Fruit fly (Drosophila melanogaster) whole organism, embryonic: Measurements from ENCODE around the gene CG43294.

ENCODE experiments used
- Blimp-1 ChIP-seq: fragments of 200-800 bp; sonication (Bioruptor generic); optimal IDR thresholded peaks from 3 replicates; lab custom pipeline; 2018; ENCODE audit warnings: missing biosample characterization, missing genetic modification characterization, mild to moderate bottlenecking, moderate library complexity, missing genetic modification reagents
- CG14441 ChIP-seq: fragments of 200-800 bp; sonication (Bioruptor generic); IDR thresholded peaks from 2 replicates; pipeline ENCODE4 v1.3.6; 2022; ENCODE audit warnings: missing biosample characterization, missing genetic modification characterization
- CG1529 ChIP-seq: fragments of 200-800 bp; sonication (Bioruptor generic); optimal IDR thresholded peaks from 3 replicates; lab custom pipeline; 2018; ENCODE audit warnings: missing biosample characterization, missing genetic modification characterization
- CG15514 ChIP-seq: fragments of 200-800 bp; sonication (Bioruptor generic); optimal IDR thresholded peaks from 3 replicates; lab custom pipeline; 2017; ENCODE audit warnings: missing biosample characterization, missing genetic modification characterization, mild to moderate bottlenecking, moderate library complexity, missing genetic modification reagents
- CG18476 ChIP-seq: fragments of 200-800 bp; sonication (Bioruptor generic); optimal IDR thresholded peaks from 2 replicates; lab custom pipeline; 2016; ENCODE audit warnings: missing biosample characterization, mild to moderate bottlenecking, missing genetic modification characterization
- CG2199 ChIP-seq: fragments of 200-800 bp; sonication (Bioruptor generic); IDR thresholded peaks from 3 replicates; pipeline ENCODE4 v1.3.6; 2022; ENCODE audit warnings: missing biosample characterization, missing genetic modification characterization
- CG2202 ChIP-seq: fragments of 200-800 bp; sonication (Bioruptor generic); optimal IDR thresholded peaks from 2 replicates; lab custom pipeline; 2018; ENCODE audit warnings: missing biosample characterization, mild to moderate bottlenecking, missing genetic modification characterization
- CG2875 ChIP-seq: fragments of 200-800 bp; sonication (Bioruptor generic); optimal IDR thresholded peaks from 2 replicates; lab custom pipeline; 2017; ENCODE audit warnings: missing biosample characterization, mild to moderate bottlenecking, missing genetic modification characterization, missing genetic modification reagents
- CG5953 ChIP-seq: fragments of 200-800 bp; sonication (Bioruptor generic); IDR thresholded peaks from 2 replicates; pipeline ENCODE4 v1.3.6; 2022; ENCODE audit warnings: missing biosample characterization, missing genetic modification characterization
- CG6689 ChIP-seq: fragments of 200-800 bp; sonication (Bioruptor generic); IDR thresholded peaks from 2 replicates; pipeline ENCODE4 v1.3.6; 2022; ENCODE audit warnings: missing biosample characterization, missing genetic modification characterization
- CG8388 ChIP-seq: fragments of 200-800 bp; sonication (Bioruptor generic); optimal IDR thresholded peaks from 2 replicates; lab custom pipeline; 2019; ENCODE audit warnings: missing biosample characterization, mild to moderate bottlenecking, missing genetic modification characterization, moderate library complexity
- CG8944 ChIP-seq: fragments of 200-800 bp; sonication (Bioruptor generic); optimal IDR thresholded peaks from 3 replicates; lab custom pipeline; 2016; ENCODE audit warnings: missing biosample characterization, missing genetic modification characterization
- CG9609 ChIP-seq: fragments of 200-800 bp; sonication (Bioruptor generic); optimal IDR thresholded peaks from 3 replicates; lab custom pipeline; 2016; ENCODE audit warnings: missing biosample characterization, missing genetic modification characterization
- CG9797 ChIP-seq: fragments of 200-800 bp; sonication (Bioruptor generic); optimal IDR thresholded peaks from 3 replicates; lab custom pipeline; 2018; ENCODE audit warnings: missing biosample characterization, mild to moderate bottlenecking, missing genetic modification characterization
- CTCF ChIP-seq: fragments of 200-800 bp; sonication (Bioruptor generic); optimal IDR thresholded peaks from 2 replicates; lab custom pipeline; 2017; ENCODE audit warnings: missing biosample characterization, mild to moderate bottlenecking, missing genetic modification characterization, moderate library complexity
- Deaf1 ChIP-seq: fragments of 200-800 bp; optimal IDR thresholded peaks from 3 replicates; lab custom pipeline; 2019; ENCODE audit warnings: missing biosample characterization, mild to moderate bottlenecking, missing genetic modification characterization, moderate library complexity
- Ets65A ChIP-seq: fragments of 200-800 bp; sonication (Bioruptor generic); peaks from one replicate; lab custom pipeline; 2016; ENCODE audit warnings: missing biosample characterization, missing genetic modification characterization
- Med ChIP-seq: fragments of 200-800 bp; sonication (Bioruptor generic); peaks from one replicate; lab custom pipeline; 2016; ENCODE audit warnings: missing biosample characterization, missing genetic modification characterization, mild to moderate bottlenecking, inconsistent platforms, moderate library complexity
- NK7.1 ChIP-seq: fragments of 200-800 bp; sonication (Bioruptor generic); optimal IDR thresholded peaks from 3 replicates; lab custom pipeline; 2016; ENCODE audit warnings: missing biosample characterization, missing genetic modification characterization
- Pdp1 ChIP-seq, 2 experiments: fragments of 200-800 bp; sonication (Bioruptor generic); optimal IDR thresholded peaks; 3 replicates each; lab custom pipeline; 2016; ENCODE audit warnings: missing biosample characterization in 2 of 2, missing genetic modification characterization in 2 of 2, mild to moderate bottlenecking in 1 of 2, moderate library complexity in 1 of 2
- Sox102F ChIP-seq: fragments of 200-800 bp; sonication (Bioruptor generic); optimal IDR thresholded peaks from 2 replicates; lab custom pipeline; 2018; ENCODE audit warnings: missing biosample characterization, mild to moderate bottlenecking, missing genetic modification characterization, moderate library complexity
- Trl ChIP-seq, 3 experiments: fragments of >200 bp in 2 of 3; fragments of 200-800 bp in 1 of 3; sonication (Bioruptor generic) in 1 of 3; optimal IDR thresholded peaks; 2 replicates in 1 of 3; 3 replicates in 2 of 3; lab custom pipeline; 2016 to 2017; ENCODE audit warnings: missing biosample characterization in 1 of 3, missing genetic modification characterization in 1 of 3
- Vsx1 ChIP-seq: fragments of 200-800 bp; sonication (Bioruptor generic); optimal IDR thresholded peaks from 2 replicates; lab custom pipeline; 2017; ENCODE audit warnings: missing biosample characterization, mild to moderate bottlenecking, missing genetic modification characterization, missing genetic modification reagents
- cad ChIP-seq: fragments of >200 bp; optimal IDR thresholded peaks from 2 replicates; lab custom pipeline; 2017; ENCODE audit warnings: missing biosample characterization, missing genetic modification characterization
- chm ChIP-seq: fragments of 200-800 bp; sonication (Bioruptor generic); IDR thresholded peaks from 2 replicates; pipeline ENCODE4 v1.3.6; 2022; ENCODE audit warnings: missing biosample characterization, missing genetic modification characterization
- cwo ChIP-seq: fragments of 200-800 bp; sonication (Bioruptor generic); optimal IDR thresholded peaks from 3 replicates; lab custom pipeline; 2017; ENCODE audit warnings: missing biosample characterization, missing genetic modification characterization, mild to moderate bottlenecking, moderate library complexity, missing genetic modification reagents
- fu2 ChIP-seq: fragments of 200-800 bp; sonication (Bioruptor generic); optimal IDR thresholded peaks from 2 replicates; lab custom pipeline; 2016; ENCODE audit warnings: missing biosample characterization, missing genetic modification characterization
- hth ChIP-seq: fragments of >200 bp; optimal IDR thresholded peaks from 2 replicates; lab custom pipeline; 2017; ENCODE audit warnings: inconsistent platforms
- lab ChIP-seq: fragments of 200-800 bp; sonication (Bioruptor generic); optimal IDR thresholded peaks from 3 replicates; lab custom pipeline; 2017; ENCODE audit warnings: missing biosample characterization, missing genetic modification characterization, mild to moderate bottlenecking, moderate library complexity, missing genetic modification reagents
- maf-S ChIP-seq: fragments of 200-800 bp; sonication (Bioruptor generic); optimal IDR thresholded peaks from 2 replicates; lab custom pipeline; 2016; ENCODE audit warnings: missing biosample characterization, missing genetic modification characterization
- nmo ChIP-seq: fragments of 200-800 bp; sonication (Bioruptor generic); optimal IDR thresholded peaks from 2 replicates; lab custom pipeline; 2018; ENCODE audit warnings: missing biosample characterization, mild to moderate bottlenecking, missing genetic modification characterization, moderate library complexity
- peb ChIP-seq: fragments of 200-800 bp; sonication (Bioruptor generic); IDR thresholded peaks from 2 replicates; pipeline ENCODE4 v1.3.6; 2022; ENCODE audit warnings: missing biosample characterization, missing genetic modification characterization
- scrt ChIP-seq: fragments of 200-800 bp; sonication (Bioruptor generic); optimal IDR thresholded peaks from 2 replicates; lab custom pipeline; 2018; ENCODE audit warnings: missing biosample characterization, mild to moderate bottlenecking, missing genetic modification characterization, moderate library complexity
- sens-2 ChIP-seq: fragments of 200-800 bp; sonication (Bioruptor generic); IDR thresholded peaks from 2 replicates; pipeline ENCODE4 v1.3.6; 2022; ENCODE audit warnings: missing biosample characterization, missing genetic modification characterization
- stwl ChIP-seq: fragments of 200-800 bp; sonication (Bioruptor generic); optimal IDR thresholded peaks from 3 replicates; lab custom pipeline; 2018; ENCODE audit warnings: missing biosample characterization, mild to moderate bottlenecking, missing genetic modification characterization, moderate library complexity
- trem ChIP-seq: fragments of 200-800 bp; optimal IDR thresholded peaks from 3 replicates; lab custom pipeline; 2019; ENCODE audit warnings: missing biosample characterization, mild to moderate bottlenecking, missing genetic modification characterization, moderate library complexity
- zen2 ChIP-seq: fragments of 200-800 bp; sonication (Bioruptor generic); IDR thresholded peaks from 3 replicates; pipeline ENCODE4 v1.3.6; 2022; ENCODE audit warnings: missing biosample characterization, missing genetic modification characterization; ENCODE audit not compliant: partially characterized antibody

Gene CG43294

dm6 chr3L:11931619-11932018, 26.5 kb upstream of the CG43294 start:
- TF ChIP-seq CG2202 (tag; lab: Kevin White, UChicago) (no peak), Pdp1 (GFP tag; optimal IDR thresholded peaks at IDR 0.05; lab: Kevin White, UChicago) (peak in 1 of 2 experiments; percentile 73)

dm6 chr3L:11937270-11937669, 20.8 kb upstream of the CG43294 start:
- TF ChIP-seq zen2 (GFP tag; lab: Robert Waterston, UW) (0 out of 3 replicates have a peak, but pooled peaks have one; percentile 25), hth (lab: Kevin White, UChicago) (no peak), Deaf1 (no peak), nmo (no peak), CG1529 (GFP tag; lab: Kevin White, UChicago) (no peak), CG9609 (no peak), scrt (GFP tag; lab: Kevin White, UChicago) (peak; percentile 93), Ets65A (GFP tag; lab: Kevin White, UChicago) (peak; percentile 48), CG18476 (GFP tag; lab: Kevin White, UChicago) (no peak), CG8944 (no peak), CG6689 (GFP tag; lab: Robert Waterston, UW) (0 out of 2 replicates have a peak, but pooled peaks have one; percentile 6), chm (GFP tag; lab: Robert Waterston, UW) (no peak), CG2875 (GFP tag; lab: Kevin White, UChicago) (no peak)

- TF ChIP-seq Blimp-1 (no peak), scrt (GFP tag; lab: Kevin White, UChicago) (peak; percentile 84), Med (GFP tag; lab: Kevin White, UChicago) (peak; percentile 7), peb (GFP tag; lab: Robert Waterston, UW) (no peak), trem (tag; lab: Kevin White, UChicago) (peak; percentile 8), Trl (optimal IDR thresholded peaks at IDR 0.05; lab: Kevin White, UChicago) (no peak), Trl (GFP tag; optimal IDR thresholded peaks at IDR 0.05; lab: Kevin White, UChicago) (no peak), fu2 (GFP tag; lab: Kevin White, UChicago) (no peak), CG18476 (GFP tag; lab: Kevin White, UChicago) (no peak), stwl (tag; lab: Kevin White, UChicago) (peak; percentile 32), CG5953 (GFP tag; lab: Robert Waterston, UW) (no peak), lab (no peak)
Observed at dm6 chr3L:11938716-11939115, 19.4 kb upstream of the CG43294 start, which contains the start of gene CG44837. Gene CG44837 (minus strand): TSS chr3L:11938872.

dm6 chr3L:11941612-11942011, 16.5 kb upstream of the CG43294 start, which contains the start of gene Rpt4R:
Gene Rpt4R (plus strand): TSS chr3L:11941912.
- TF ChIP-seq Vsx1 (no peak), NK7.1 (GFP tag; lab: Kevin White, UChicago) (no peak), maf-S (GFP tag; lab: Kevin White, UChicago) (no peak), Sox102F (no peak), CTCF (peak; percentile 75), CG14441 (GFP tag; lab: Robert Waterston, UW) (no peak), CG2199 (GFP tag; lab: Robert Waterston, UW) (no peak), CG15514 (GFP tag; lab: Kevin White, UChicago) (peak; percentile 17), cad (GFP tag; lab: Kevin White, UChicago) (no peak)

- TF ChIP-seq CG9797 (no peak), cwo (no peak), sens-2 (no peak), CG8388 (peak; percentile 6)
Observed at dm6 chr3L:11944752-11945151, 13.3 kb upstream of the CG43294 start, which contains the start of gene CG5883. Gene CG5883 (minus strand): TSS chr3L:11944852.
